Worm (Caenorhabditis elegans) whole organism, L2 larva: ENCODE results near the gene B0496.11.

Experiments
- C34F6.9 ChIP-seq: fragments of 150-350 bp; optimal IDR thresholded peaks from 2 replicates; lab custom pipeline; 2014; ENCODE audit warnings: missing biosample characterization, missing genetic modification characterization
- F13H6.1 ChIP-seq: sonication (generic microtip); optimal IDR thresholded peaks from 2 replicates; lab custom pipeline; 2016; ENCODE audit warnings: missing genetic modification characterization, missing compliant biosample characterization
- R02D3.7 ChIP-seq: fragments of 150-350 bp; optimal IDR thresholded peaks from 2 replicates; lab custom pipeline; 2014; ENCODE audit warnings: missing biosample characterization, missing genetic modification characterization
- Y55F3AM.14 ChIP-seq: fragments of 200-800 bp; sonication (Bioruptor generic); optimal IDR thresholded peaks from 2 replicates; lab custom pipeline; 2018; ENCODE audit warnings: mild to moderate bottlenecking, missing genetic modification characterization, missing compliant biosample characterization
- ZK546.5 ChIP-seq: sonication (generic microtip); optimal IDR thresholded peaks from 2 replicates; lab custom pipeline; 2017; ENCODE audit warnings: missing biosample characterization, missing genetic modification characterization
- alr-1 ChIP-seq: fragments of 150-350 bp; optimal IDR thresholded peaks from 2 replicates; lab custom pipeline; 2014; ENCODE audit warnings: missing biosample characterization, missing genetic modification characterization
- aly-2 ChIP-seq: fragments of 150-350 bp; optimal IDR thresholded peaks from 2 replicates; lab custom pipeline; 2014; ENCODE audit warnings: missing biosample characterization, missing genetic modification characterization
- ama-1 ChIP-seq: fragments of 150-350 bp; optimal IDR thresholded peaks from 2 replicates; lab custom pipeline; 2018; ENCODE audit warnings: inconsistent platforms
- ceh-16 ChIP-seq: fragments of 150-350 bp; optimal IDR thresholded peaks from 2 replicates; lab custom pipeline; 2014; ENCODE audit warnings: missing biosample characterization, missing genetic modification characterization
- ceh-82 ChIP-seq: fragments of 150-350 bp; optimal IDR thresholded peaks from 2 replicates; lab custom pipeline; 2014; ENCODE audit warnings: missing biosample characterization, missing genetic modification characterization
- dmd-4 ChIP-seq: sonication (generic microtip); optimal IDR thresholded peaks from 2 replicates; lab custom pipeline; 2017; ENCODE audit warnings: missing biosample characterization, missing genetic modification characterization
- egl-27 ChIP-seq: sonication (generic microtip); optimal IDR thresholded peaks from 3 replicates; lab custom pipeline; 2017; ENCODE audit warnings: missing biosample characterization, missing genetic modification reagents, missing genetic modification characterization
- elt-1 ChIP-seq: fragments of 150-350 bp; optimal IDR thresholded peaks from 2 replicates; lab custom pipeline; 2014; ENCODE audit warnings: missing biosample characterization, missing genetic modification characterization
- elt-3 ChIP-seq: sonication (generic microtip); optimal IDR thresholded peaks from 2 replicates; lab custom pipeline; 2017; ENCODE audit warnings: missing biosample characterization, missing genetic modification characterization
- fos-1 ChIP-seq: fragments of 150-350 bp; optimal IDR thresholded peaks from 2 replicates; lab custom pipeline; 2014; ENCODE audit warnings: missing biosample characterization, missing genetic modification characterization
- gmeb-1 ChIP-seq: fragments of 150-350 bp; optimal IDR thresholded peaks from 2 replicates; lab custom pipeline; 2014; ENCODE audit warnings: missing biosample characterization, missing genetic modification characterization
- lin-11 ChIP-seq: fragments of 150-350 bp; sonication (generic microtip); optimal IDR thresholded peaks from 2 replicates; lab custom pipeline; 2014; ENCODE audit warnings: missing biosample characterization, missing genetic modification characterization, inconsistent platforms, mixed read lengths
- lin-13 ChIP-seq: fragments of 150-350 bp; optimal IDR thresholded peaks from 2 replicates; lab custom pipeline; 2014; ENCODE audit warnings: missing biosample characterization, missing genetic modification reagents, missing genetic modification characterization
- lsy-2 ChIP-seq, 2 experiments: fragments of 150-350 bp in 1 of 2; sonication (generic microtip) in 1 of 2; optimal IDR thresholded peaks; 2 replicates each; lab custom pipeline; 2014 to 2017; ENCODE audit warnings: missing biosample characterization in 2 of 2, missing genetic modification characterization in 2 of 2
- mbf-1 ChIP-seq: sonication (generic microtip); optimal IDR thresholded peaks from 2 replicates; lab custom pipeline; 2017; ENCODE audit warnings: missing biosample characterization, missing genetic modification characterization
- mdl-1 ChIP-seq, 2 experiments: fragments of 150-350 bp in 1 of 2; sonication (generic microtip) in 1 of 2; optimal IDR thresholded peaks; 2 replicates each; lab custom pipeline; 2017; ENCODE audit warnings: missing biosample characterization in 2 of 2, missing genetic modification characterization in 2 of 2
- nhr-10 ChIP-seq: sonication (generic microtip); optimal IDR thresholded peaks from 2 replicates; lab custom pipeline; 2017; ENCODE audit warnings: missing biosample characterization, missing genetic modification characterization
- nhr-11 ChIP-seq: fragments of 150-350 bp; optimal IDR thresholded peaks from 2 replicates; lab custom pipeline; 2014; ENCODE audit warnings: missing biosample characterization, missing genetic modification characterization
- nhr-12 ChIP-seq: fragments of 150-350 bp; optimal IDR thresholded peaks from 2 replicates; lab custom pipeline; 2014; ENCODE audit warnings: missing biosample characterization, missing genetic modification characterization
- nhr-21 ChIP-seq: fragments of 150-350 bp; optimal IDR thresholded peaks from 2 replicates; lab custom pipeline; 2014; ENCODE audit warnings: missing biosample characterization, missing genetic modification characterization
- nhr-23 ChIP-seq: fragments of 150-350 bp; optimal IDR thresholded peaks from 2 replicates; lab custom pipeline; 2014; ENCODE audit warnings: missing biosample characterization, missing genetic modification reagents, missing genetic modification characterization
- nhr-237 ChIP-seq: fragments of 150-350 bp; optimal IDR thresholded peaks from 2 replicates; lab custom pipeline; 2014; ENCODE audit warnings: missing biosample characterization, missing genetic modification characterization
- nhr-6 ChIP-seq: fragments of 150-350 bp; optimal IDR thresholded peaks from 2 replicates; lab custom pipeline; 2014; ENCODE audit warnings: missing biosample characterization, missing genetic modification characterization
- nhr-77 ChIP-seq: fragments of 150-350 bp; optimal IDR thresholded peaks from 2 replicates; lab custom pipeline; 2014; ENCODE audit warnings: missing biosample characterization, missing genetic modification characterization
- peb-1 ChIP-seq: fragments of 150-350 bp; optimal IDR thresholded peaks from 2 replicates; lab custom pipeline; 2014; ENCODE audit warnings: missing biosample characterization, missing genetic modification characterization
- skn-1 ChIP-seq: sonication (generic microtip); optimal IDR thresholded peaks from 2 replicates; lab custom pipeline; 2017; ENCODE audit warnings: missing biosample characterization, missing genetic modification characterization
- sma-3 ChIP-seq: sonication (generic microtip); optimal IDR thresholded peaks from 2 replicates; lab custom pipeline; 2016; ENCODE audit warnings: missing genetic modification reagents, missing genetic modification characterization, missing compliant biosample characterization
- sma-9 ChIP-seq, 2 experiments: fragments of 150-350 bp in 1 of 2; sonication (generic microtip) in 1 of 2; optimal IDR thresholded peaks; 2 replicates each; lab custom pipeline; 2014 to 2016; ENCODE audit warnings: missing genetic modification characterization in 2 of 2, mild to moderate bottlenecking in 1 of 2, missing biosample characterization in 1 of 2, missing compliant biosample characterization in 1 of 2, missing genetic modification reagents in 1 of 2, moderate library complexity in 1 of 2
- snpc-4 ChIP-seq: fragments of 150-350 bp; optimal IDR thresholded peaks from 2 replicates; lab custom pipeline; 2014; ENCODE audit warnings: missing biosample characterization, missing genetic modification characterization
- unc-39 ChIP-seq: fragments of 150-350 bp; optimal IDR thresholded peaks from 2 replicates; lab custom pipeline; 2014; ENCODE audit warnings: missing biosample characterization, missing genetic modification characterization
- unc-62 ChIP-seq: fragments of 150-350 bp; optimal IDR thresholded peaks from 2 replicates; lab custom pipeline; 2014; ENCODE audit warnings: missing biosample characterization, missing genetic modification reagents, missing genetic modification characterization
- zag-1 ChIP-seq: fragments of 150-350 bp; optimal IDR thresholded peaks from 2 replicates; lab custom pipeline; 2014; ENCODE audit warnings: missing biosample characterization, missing genetic modification characterization
- ztf-11 ChIP-seq: sonication (generic microtip); optimal IDR thresholded peaks from 2 replicates; lab custom pipeline; 2017; ENCODE audit warnings: missing biosample characterization, missing genetic modification characterization
- ztf-4 ChIP-seq: fragments of 150-350 bp; optimal IDR thresholded peaks from 2 replicates; lab custom pipeline; 2014; ENCODE audit warnings: missing biosample characterization, missing genetic modification characterization

Gene B0496.11

DNA sequence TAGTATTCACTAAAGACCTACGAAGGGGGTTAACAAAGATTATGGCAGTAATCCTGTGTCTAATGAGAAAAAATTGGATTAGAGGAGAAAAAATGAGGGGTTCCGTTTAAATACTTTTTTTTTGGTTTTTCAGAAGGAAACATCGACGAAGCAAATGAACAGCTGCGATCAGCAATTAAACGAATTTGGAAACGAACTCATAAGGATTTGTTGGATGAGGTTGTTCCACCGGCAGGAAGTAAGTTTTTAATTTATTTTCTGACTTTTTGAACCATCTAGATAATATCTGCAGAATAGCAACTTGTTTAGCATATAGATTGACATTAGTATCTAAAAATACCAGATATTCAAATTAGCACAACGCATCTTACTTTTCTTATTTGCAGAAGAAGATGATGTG is 20.2 kb downstream of the B0496.11 start:
- no peak for TF ChIP-seq peb-1 (tag; lab: Kevin White, UChicago)
- no peak for TF ChIP-seq ceh-16 (tag; lab: Kevin White, UChicago)
- TF ChIP-seq elt-1 (tag; lab: Kevin White, UChicago) = no peak
- TF ChIP-seq unc-39 = no peak
- no peak for TF ChIP-seq alr-1 (tag; lab: Kevin White, UChicago)
- TF ChIP-seq R02D3.7 (tag; lab: Kevin White, UChicago) = no peak
- no peak for TF ChIP-seq aly-2 (tag; lab: Kevin White, UChicago)
- no peak for TF ChIP-seq ceh-82 (tag; lab: Kevin White, UChicago)
- no peak for TF ChIP-seq nhr-6
- no peak for TF ChIP-seq lin-11 (tag; lab: Kevin White, UChicago)
- no peak for TF ChIP-seq ZK546.5 (tag; lab: Kevin White, UChicago)
- TF ChIP-seq lsy-2 (tag; optimal IDR thresholded peaks at IDR 0.05; lab: Kevin White, UChicago) = no peak
- TF ChIP-seq ama-1 (lab: Kevin White, UChicago) = no peak
- TF ChIP-seq sma-9 (GFP tag; optimal IDR thresholded peaks at IDR 0.05; lab: Kevin White, UChicago) = no peak
- no peak for TF ChIP-seq sma-9 (tag; optimal IDR thresholded peaks at IDR 0.05; lab: Kevin White, UChicago)
- no peak for TF ChIP-seq nhr-10 (tag; lab: Kevin White, UChicago)
- TF ChIP-seq sma-3 (GFP tag; lab: Kevin White, UChicago) = no peak
- no peak for TF ChIP-seq ztf-4 (tag; lab: Kevin White, UChicago)
- no peak for TF ChIP-seq zag-1
- TF ChIP-seq nhr-23 (tag; lab: Kevin White, UChicago) = no peak
- no peak for TF ChIP-seq nhr-11 (tag; lab: Kevin White, UChicago)
- TF ChIP-seq, all 48 proteins: peak for 0

DNA sequence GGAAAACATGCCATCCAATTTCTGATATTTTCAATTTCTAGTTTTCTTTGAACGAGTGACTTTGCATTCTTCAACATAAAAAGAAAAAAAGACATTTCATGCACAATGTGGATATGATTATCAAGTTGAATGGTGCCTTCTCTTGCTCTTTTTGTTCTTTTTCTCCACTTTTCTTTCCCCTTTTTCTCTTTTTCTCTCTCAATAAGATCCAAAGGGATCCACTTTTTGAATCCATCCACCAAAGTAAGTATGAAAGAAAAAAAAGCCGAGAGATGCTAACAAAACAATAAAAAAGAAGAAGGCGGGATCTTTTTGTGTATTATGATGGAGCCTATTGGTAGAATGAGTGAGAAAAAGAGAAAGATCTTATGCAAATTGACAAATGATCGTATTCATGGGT is 26.5 kb downstream of the B0496.11 start:
- TF ChIP-seq ztf-4 (tag; lab: Kevin White, UChicago) (no peak), nhr-21 (tag; lab: Kevin White, UChicago) (no peak), nhr-237 (no peak), nhr-10 (tag; lab: Kevin White, UChicago) (no peak), C34F6.9 (tag; lab: Kevin White, UChicago) (no peak), unc-62 (GFP tag; lab: Kevin White, UChicago) (no peak), mbf-1 (tag; lab: Kevin White, UChicago) (no peak), elt-3 (tag; lab: Kevin White, UChicago) (no peak), egl-27 (tag; lab: Kevin White, UChicago) (no peak), ama-1 (lab: Kevin White, UChicago) (no peak), F13H6.1 (tag; lab: Kevin White, UChicago) (no peak), nhr-77 (no peak)

DNA sequence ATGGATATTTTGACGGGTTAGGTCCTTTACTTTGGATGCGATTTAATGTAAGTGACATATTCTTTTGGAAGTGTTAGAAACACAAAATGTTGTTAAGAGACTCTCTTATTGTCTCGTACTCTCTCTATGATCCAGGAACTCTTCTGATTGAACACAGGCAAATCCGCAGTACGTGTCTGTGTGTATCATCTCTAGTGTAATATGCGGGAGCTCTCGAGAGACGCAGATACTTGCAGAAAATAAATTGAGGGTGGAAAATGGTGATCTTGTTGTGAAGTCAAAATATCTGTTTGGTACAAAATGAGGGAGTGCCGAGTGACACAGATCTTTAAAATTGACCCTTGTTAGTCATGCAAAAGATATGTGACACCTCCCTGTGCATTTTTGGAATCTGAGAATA is 27.1 kb downstream of the B0496.11 start:
- no peak for TF ChIP-seq skn-1 (tag; lab: Kevin White, UChicago)
- TF ChIP-seq nhr-77 = no peak
- TF ChIP-seq ceh-82 (tag; lab: Kevin White, UChicago) = no peak
- no peak for TF ChIP-seq ztf-11 (tag; lab: Kevin White, UChicago)
- no peak for TF ChIP-seq ama-1 (lab: Kevin White, UChicago)
- TF ChIP-seq C34F6.9 (tag; lab: Kevin White, UChicago) = no peak

DNA sequence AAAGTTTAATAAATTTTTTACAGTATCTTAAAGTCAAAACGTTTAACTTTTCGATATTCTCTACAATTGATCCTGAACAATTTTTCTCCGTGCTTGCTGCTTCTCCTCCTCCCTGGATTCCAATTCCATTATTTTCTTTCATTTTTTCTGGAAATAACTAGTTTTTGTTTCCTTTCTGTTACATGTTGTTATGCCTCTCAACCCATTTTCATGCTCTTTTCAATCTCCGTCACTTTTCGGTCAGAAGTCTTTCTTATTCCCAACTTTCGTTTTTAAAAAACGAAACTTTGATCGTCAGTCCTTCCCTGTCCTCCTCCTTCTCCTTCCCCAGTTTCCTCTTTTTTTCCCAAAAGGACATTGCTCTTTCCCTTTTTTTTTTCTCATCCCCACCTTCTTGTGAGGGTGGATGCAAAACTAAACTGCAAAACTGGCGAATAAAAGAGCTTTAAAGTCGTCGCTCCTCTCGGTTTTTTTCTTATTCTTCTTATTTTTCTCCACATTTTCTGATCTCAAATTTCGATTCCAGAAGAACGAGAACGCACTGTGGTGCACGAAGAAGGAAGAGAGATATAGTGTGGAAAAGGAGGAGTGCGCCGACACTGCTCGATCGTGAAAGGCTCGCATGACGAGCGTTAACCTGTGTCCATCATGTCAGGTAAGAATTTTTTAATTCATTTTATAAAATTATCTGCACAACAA is 28.7 kb downstream of the B0496.11 start, which contains the start of the genes C48A7.16 and egl-19:
TSS of gene C48A7.16 (plus strand) at position 544 of the 699 bp plus-strand sequence.
TSS of gene egl-19 (plus strand) at position 649 of the 699 bp plus-strand sequence.
- TF ChIP-seq alr-1 (tag; lab: Kevin White, UChicago) (no peak), nhr-12 (no peak), snpc-4 (tag; lab: Kevin White, UChicago) (no peak), fos-1 (tag; lab: Kevin White, UChicago) (no peak), R02D3.7 (tag; lab: Kevin White, UChicago) (no peak), peb-1 (tag; lab: Kevin White, UChicago) (no peak), gmeb-1 (no peak), Y55F3AM.14 (GFP tag; lab: Kevin White, UChicago) (no peak), sma-3 (GFP tag; lab: Kevin White, UChicago) (no peak), nhr-21 (tag; lab: Kevin White, UChicago) (no peak), ceh-16 (tag; lab: Kevin White, UChicago) (no peak), ceh-82 (tag; lab: Kevin White, UChicago) (no peak), zag-1 (no peak), unc-62 (GFP tag; lab: Kevin White, UChicago) (no peak), lin-13 (GFP tag; lab: Kevin White, UChicago) (no peak), mdl-1 (tag; optimal IDR thresholded peaks at IDR 0.05; lab: Kevin White, UChicago) (no peak), nhr-6 (no peak), dmd-4 (no peak), ama-1 (lab: Kevin White, UChicago) (no peak)
